In the genomic region with DNA sequence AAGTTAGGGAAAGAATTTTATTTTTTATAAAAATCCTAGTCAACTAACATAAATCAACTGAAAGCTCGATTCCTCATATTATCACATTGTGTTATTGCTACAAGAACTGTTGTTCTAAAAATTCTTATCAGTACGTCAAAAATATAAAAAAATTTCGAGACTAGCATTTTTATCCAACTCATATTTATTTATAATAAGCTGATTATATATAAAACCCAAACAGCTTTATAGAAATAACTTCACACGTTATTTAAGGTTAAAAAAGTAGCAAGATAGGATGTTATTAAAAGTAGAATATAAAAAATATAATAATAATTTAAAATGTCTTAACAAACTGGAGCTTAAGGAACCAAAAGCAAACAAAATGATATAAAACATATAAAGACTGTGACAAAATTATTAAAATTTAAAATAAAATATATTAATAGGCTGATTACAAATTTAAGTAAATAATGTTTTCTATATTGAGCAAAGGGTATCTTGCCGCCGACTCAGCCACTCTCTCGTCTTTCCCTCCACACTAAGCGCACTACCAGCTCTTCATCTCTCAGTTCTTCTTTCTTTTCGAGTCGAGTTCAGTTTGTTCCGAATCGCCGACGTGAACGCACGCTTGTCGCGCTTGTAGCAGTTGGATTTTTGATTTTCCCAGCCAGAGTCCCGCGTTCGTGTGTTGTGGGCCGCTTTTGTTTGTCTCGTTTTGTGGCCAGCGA, we compare ENCODE assay signal across 1 fruit fly cellular context.
TF ChIP-seq lines count a peak whose summit lies in the region.

A gene (plus strand): TSS at position 573 of the 710 bp plus-strand sequence.

TF ChIP-seq in whole organism, embryonic, 481 proteins besides CTCF, POLR2A, EP300 and RAD21 (continued from another document and continues in another):
- no peak for TF ChIP-seq Hr3 (GFP tag; optimal IDR thresholded peaks at IDR 0.05; lab: Kevin White, UChicago)
- 0 out of 2 replicates have a peak, but pooled peaks have one; percentile 18 for TF ChIP-seq H2.0 (GFP tag; IDR thresholded peaks at IDR 0.05; lab: Robert Waterston, UW)
- TF ChIP-seq Rfx (GFP tag; IDR thresholded peaks at IDR 0.05; lab: Robert Waterston, UW): peak; percentile 37
- TF ChIP-seq ara (GFP tag; IDR thresholded peaks at IDR 0.05; lab: Robert Waterston, UW): peak; percentile 32; the same call in 1 of the 2 replicates
- TF ChIP-seq Deaf1 (tag; optimal IDR thresholded peaks at IDR 0.05; lab: Kevin White, UChicago): peak; percentile 84
- TF ChIP-seq Pdp1 (GFP tag; optimal IDR thresholded peaks at IDR 0.05; lab: Kevin White, UChicago): no peak
- no peak for TF ChIP-seq sqz (GFP tag; optimal IDR thresholded peaks at IDR 0.05; lab: Kevin White, UChicago)
- no peak for TF ChIP-seq CG10462 (GFP tag; optimal IDR thresholded peaks at IDR 0.05; lab: Kevin White, UChicago)
- no peak for TF ChIP-seq aop (GFP tag; IDR thresholded peaks at IDR 0.05; lab: Robert Waterston, UW)
- TF ChIP-seq caup (GFP tag; optimal IDR thresholded peaks at IDR 0.05; lab: Kevin White, UChicago; ENCODE audit: severe bottlenecking): no peak
- TF ChIP-seq slbo (GFP tag; IDR thresholded peaks at IDR 0.05; lab: Robert Waterston, UW): peak; percentile 53
- no peak for TF ChIP-seq pfk (GFP tag; optimal IDR thresholded peaks at IDR 0.05; lab: Kevin White, UChicago)
- no peak for TF ChIP-seq YL-1 (GFP tag; optimal IDR thresholded peaks at IDR 0.05; lab: Kevin White, UChicago)
- TF ChIP-seq Hey (tag; optimal IDR thresholded peaks at IDR 0.05; lab: Kevin White, UChicago): no peak
- TF ChIP-seq Max (GFP tag; optimal IDR thresholded peaks at IDR 0.05; lab: Kevin White, UChicago): no peak
- TF ChIP-seq CG5180 (GFP tag; optimal IDR thresholded peaks at IDR 0.05; lab: Kevin White, UChicago): no peak
- TF ChIP-seq CG4404 (GFP tag; IDR thresholded peaks at IDR 0.05; lab: Robert Waterston, UW): no peak
- TF ChIP-seq Fer1 (GFP tag; optimal IDR thresholded peaks at IDR 0.05; lab: Kevin White, UChicago): no peak
- TF ChIP-seq dpn (GFP tag; optimal IDR thresholded peaks at IDR 0.05; lab: Kevin White, UChicago): no peak
- TF ChIP-seq Spps (tag; optimal IDR thresholded peaks at IDR 0.05; lab: Kevin White, UChicago): no peak
- no peak for TF ChIP-seq CG12659 (GFP tag; optimal IDR thresholded peaks at IDR 0.05; lab: Kevin White, UChicago)
- no peak for TF ChIP-seq Dll (GFP tag; IDR thresholded peaks at IDR 0.05; lab: Robert Waterston, UW; ENCODE audit: partially characterized antibody)
- no peak for TF ChIP-seq CG1529 (GFP tag; optimal IDR thresholded peaks at IDR 0.05; lab: Kevin White, UChicago)
- TF ChIP-seq CG17359 (tag; optimal IDR thresholded peaks at IDR 0.05; lab: Kevin White, UChicago): peak; percentile 16
- TF ChIP-seq gce (GFP tag; IDR thresholded peaks at IDR 0.05; lab: Robert Waterston, UW): 0 out of 3 replicates have a peak, but pooled peaks have one; percentile 27
- TF ChIP-seq CG12219 (GFP tag; optimal IDR thresholded peaks at IDR 0.05; lab: Kevin White, UChicago): no peak
- TF ChIP-seq CG17186 (GFP tag; optimal IDR thresholded peaks at IDR 0.05; lab: Kevin White, UChicago): no peak
- TF ChIP-seq Eip74EF (GFP tag; optimal IDR thresholded peaks at IDR 0.05; lab: Kevin White, UChicago): no peak
- no peak for TF ChIP-seq CG7271 (tag; optimal IDR thresholded peaks at IDR 0.05; lab: Kevin White, UChicago)
- TF ChIP-seq CG4730 (GFP tag; IDR thresholded peaks at IDR 0.05; lab: Robert Waterston, UW): no peak
- no peak for TF ChIP-seq E2f1 (GFP tag; IDR thresholded peaks at IDR 0.05; lab: Robert Waterston, UW)
- no peak for TF ChIP-seq HLH54F (GFP tag; optimal IDR thresholded peaks at IDR 0.05; lab: Kevin White, UChicago)
- no peak for TF ChIP-seq Lhr (GFP tag; optimal IDR thresholded peaks at IDR 0.05; lab: Kevin White, UChicago)
- TF ChIP-seq chinmo (GFP tag; IDR thresholded peaks at IDR 0.05; lab: Robert Waterston, UW; ENCODE audit: partially characterized antibody): peak; percentile 85
- TF ChIP-seq Rx (GFP tag; IDR thresholded peaks at IDR 0.05; lab: Robert Waterston, UW): no peak
- no peak for TF ChIP-seq Hmx (GFP tag; optimal IDR thresholded peaks at IDR 0.05; lab: Kevin White, UChicago)
- TF ChIP-seq oc (tag; optimal IDR thresholded peaks at IDR 0.05; lab: Kevin White, UChicago): peak; percentile 55
- no peak for TF ChIP-seq trh (GFP tag; optimal IDR thresholded peaks at IDR 0.05; lab: Kevin White, UChicago)
- TF ChIP-seq Six4 (GFP tag; optimal IDR thresholded peaks at IDR 0.05; lab: Kevin White, UChicago): no peak
- TF ChIP-seq CG4328 (GFP tag; optimal IDR thresholded peaks at IDR 0.05; lab: Kevin White, UChicago): no peak
- no peak for TF ChIP-seq Nf-YB (GFP tag; optimal IDR thresholded peaks at IDR 0.05; lab: Kevin White, UChicago)
- no peak for TF ChIP-seq p53 (GFP tag; optimal IDR thresholded peaks at IDR 0.05; lab: Kevin White, UChicago)
- no peak for TF ChIP-seq CG10654 (GFP tag; optimal IDR thresholded peaks at IDR 0.05; lab: Kevin White, UChicago)
- TF ChIP-seq CG4854 (GFP tag; optimal IDR thresholded peaks at IDR 0.05; lab: Kevin White, UChicago): no peak
- no peak for TF ChIP-seq jing (GFP tag; optimal IDR thresholded peaks at IDR 0.05; lab: Kevin White, UChicago)
- TF ChIP-seq Blimp-1 (GFP tag; optimal IDR thresholded peaks at IDR 0.05; lab: Kevin White, UChicago): no peak
- TF ChIP-seq Ravus (GFP tag; IDR thresholded peaks at IDR 0.05; lab: Robert Waterston, UW): no peak
- no peak for TF ChIP-seq CG12391 (tag; optimal IDR thresholded peaks at IDR 0.05; lab: Kevin White, UChicago)
- peak; percentile 50; the same call in 1 of the 3 replicates for TF ChIP-seq CG6175 (GFP tag; IDR thresholded peaks at IDR 0.05; lab: Robert Waterston, UW)
- no peak for TF ChIP-seq dati (GFP tag; IDR thresholded peaks at IDR 0.05; lab: Robert Waterston, UW)
- TF ChIP-seq CG9437 (GFP tag; optimal IDR thresholded peaks at IDR 0.05; lab: Kevin White, UChicago): peak; percentile 33
- TF ChIP-seq CG7357 (GFP tag; IDR thresholded peaks at IDR 0.05; lab: Robert Waterston, UW): no peak
- no peak for TF ChIP-seq Hr39 (optimal IDR thresholded peaks at IDR 0.05; lab: Kevin White, UChicago)
- TF ChIP-seq tll (GFP tag; optimal IDR thresholded peaks at IDR 0.05; lab: Kevin White, UChicago): no peak
- TF ChIP-seq sens-2 (GFP tag; IDR thresholded peaks at IDR 0.05; lab: Robert Waterston, UW): peak; percentile 19; the same call in 1 of the 2 replicates
- TF ChIP-seq gcm (GFP tag; optimal IDR thresholded peaks at IDR 0.05; lab: Kevin White, UChicago): no peak
- TF ChIP-seq CG14965 (GFP tag; optimal IDR thresholded peaks at IDR 0.05; lab: Kevin White, UChicago; ENCODE audit: borderline replicate concordance): no peak
- no peak for TF ChIP-seq CG13296 (GFP tag; optimal IDR thresholded peaks at IDR 0.05; lab: Kevin White, UChicago)
- TF ChIP-seq CG12155 (GFP tag; optimal IDR thresholded peaks at IDR 0.05; lab: Kevin White, UChicago): no peak
- TF ChIP-seq mld (GFP tag; IDR thresholded peaks at IDR 0.05; lab: Robert Waterston, UW; ENCODE audit: partially characterized antibody): no peak
- TF ChIP-seq tup (GFP tag; optimal IDR thresholded peaks at IDR 0.05; lab: Kevin White, UChicago): no peak
- no peak for TF ChIP-seq chn (GFP tag; optimal IDR thresholded peaks at IDR 0.05; lab: Kevin White, UChicago)
- TF ChIP-seq CG31388 (GFP tag; optimal IDR thresholded peaks at IDR 0.05; lab: Kevin White, UChicago): no peak
- TF ChIP-seq emc (GFP tag; optimal IDR thresholded peaks at IDR 0.05; lab: Kevin White, UChicago): no peak
- no peak for TF ChIP-seq CG2875 (GFP tag; optimal IDR thresholded peaks at IDR 0.05; lab: Kevin White, UChicago)
- TF ChIP-seq CG7786 (GFP tag; optimal IDR thresholded peaks at IDR 0.05; lab: Kevin White, UChicago): no peak
- TF ChIP-seq CG8944 (GFP tag; optimal IDR thresholded peaks at IDR 0.05; lab: Kevin White, UChicago): no peak
- no peak for TF ChIP-seq CG14860 (GFP tag; IDR thresholded peaks at IDR 0.05; lab: Robert Waterston, UW; ENCODE audit: partially characterized antibody)
- no peak for TF ChIP-seq grn (GFP tag; optimal IDR thresholded peaks at IDR 0.05; lab: Kevin White, UChicago)
- TF ChIP-seq sr (GFP tag; IDR thresholded peaks at IDR 0.05; lab: Robert Waterston, UW): peak; percentile 79
- no peak for TF ChIP-seq CG31365 (tag; optimal IDR thresholded peaks at IDR 0.05; lab: Kevin White, UChicago)
- TF ChIP-seq CG18619 (GFP tag; optimal IDR thresholded peaks at IDR 0.05; lab: Kevin White, UChicago): no peak
- peak in 1 of 2 experiments; percentile 57 for TF ChIP-seq Trl (optimal IDR thresholded peaks at IDR 0.05; lab: Kevin White, UChicago)
- TF ChIP-seq Trl (GFP tag; optimal IDR thresholded peaks at IDR 0.05; lab: Kevin White, UChicago): peak; percentile 21
- TF ChIP-seq grau (tag; optimal IDR thresholded peaks at IDR 0.05; lab: Kevin White, UChicago): peak; percentile 22
- TF ChIP-seq CG8765 (GFP tag; IDR thresholded peaks at IDR 0.05; lab: Robert Waterston, UW): no peak
- no peak for TF ChIP-seq CG6765 (GFP tag; optimal IDR thresholded peaks at IDR 0.05; lab: Kevin White, UChicago)
- TF ChIP-seq CG11456 (GFP tag; IDR thresholded peaks at IDR 0.05; lab: Robert Waterston, UW): peak; percentile 66; the same call in 2 of the 3 replicates
- TF ChIP-seq CG15269 (tag; optimal IDR thresholded peaks at IDR 0.05; lab: Kevin White, UChicago): peak; percentile 43
- TF ChIP-seq shn (GFP tag; optimal IDR thresholded peaks at IDR 0.05; lab: Kevin White, UChicago): no peak
- TF ChIP-seq Fer2 (tag; optimal IDR thresholded peaks at IDR 0.05; lab: Kevin White, UChicago): no peak
- TF ChIP-seq ssp (GFP tag; IDR thresholded peaks at IDR 0.05; lab: Robert Waterston, UW): no peak
- TF ChIP-seq kah (GFP tag; optimal IDR thresholded peaks at IDR 0.05; lab: Kevin White, UChicago): no peak
- TF ChIP-seq unpg (GFP tag; optimal IDR thresholded peaks at IDR 0.05; lab: Kevin White, UChicago): no peak
- no peak for TF ChIP-seq Dip3 (GFP tag; optimal IDR thresholded peaks at IDR 0.05; lab: Kevin White, UChicago)
- no peak for TF ChIP-seq Kr (GFP tag; optimal IDR thresholded peaks at IDR 0.05; lab: Kevin White, UChicago)
- no peak for TF ChIP-seq CG11560 (tag; IDR thresholded peaks at IDR 0.05; lab: Robert Waterston, UW)
- peak; percentile 15 for TF ChIP-seq CG33557 (GFP tag; optimal IDR thresholded peaks at IDR 0.05; lab: Kevin White, UChicago)
- no peak for TF ChIP-seq nau (GFP tag; optimal IDR thresholded peaks at IDR 0.05; lab: Kevin White, UChicago)
- no peak for TF ChIP-seq CG1792 (GFP tag; optimal IDR thresholded peaks at IDR 0.05; lab: Kevin White, UChicago)
- no peak for TF ChIP-seq CkIIα-i1 (GFP tag; IDR thresholded peaks at IDR 0.05; lab: Robert Waterston, UW)
- peak; percentile 60 for TF ChIP-seq HLHmδ (GFP tag; optimal IDR thresholded peaks at IDR 0.05; lab: Kevin White, UChicago)
- TF ChIP-seq CG13123 (GFP tag; optimal IDR thresholded peaks at IDR 0.05; lab: Kevin White, UChicago): no peak
- TF ChIP-seq lilli (GFP tag; optimal IDR thresholded peaks at IDR 0.05; lab: Kevin White, UChicago): no peak
- no peak for TF ChIP-seq hth (optimal IDR thresholded peaks at IDR 0.05; lab: Kevin White, UChicago)
- peak; percentile 18 for TF ChIP-seq CG2678 (tag; optimal IDR thresholded peaks at IDR 0.05; lab: Kevin White, UChicago)
- peak; percentile 23 for TF ChIP-seq CoRest (tag; optimal IDR thresholded peaks at IDR 0.05; lab: Kevin White, UChicago)
- no peak for TF ChIP-seq PHDP (tag; optimal IDR thresholded peaks at IDR 0.05; lab: Kevin White, UChicago)
- TF ChIP-seq toy (GFP tag; IDR thresholded peaks at IDR 0.05; lab: Robert Waterston, UW): no peak
- TF ChIP-seq CG13424 (tag; optimal IDR thresholded peaks at IDR 0.05; lab: Kevin White, UChicago): no peak
- TF ChIP-seq CG7987 (GFP tag; optimal IDR thresholded peaks at IDR 0.05; lab: Kevin White, UChicago): peak; percentile 34
- TF ChIP-seq CG2199 (GFP tag; IDR thresholded peaks at IDR 0.05; lab: Robert Waterston, UW): peak; percentile 50; the same call in 1 of the 3 replicates
- TF ChIP-seq CG10366 (GFP tag; IDR thresholded peaks at IDR 0.05; lab: Robert Waterston, UW): no peak
- no peak for TF ChIP-seq ham (GFP tag; IDR thresholded peaks at IDR 0.05; lab: Robert Waterston, UW)
- no peak for TF ChIP-seq klu (GFP tag; IDR thresholded peaks at IDR 0.05; lab: Robert Waterston, UW)
- TF ChIP-seq CG4707 (GFP tag; optimal IDR thresholded peaks at IDR 0.05; lab: Kevin White, UChicago): no peak
- TF ChIP-seq CG12744 (GFP tag; optimal IDR thresholded peaks at IDR 0.05; lab: Kevin White, UChicago): no peak
- TF ChIP-seq Ets97D (GFP tag; optimal IDR thresholded peaks at IDR 0.05; lab: Kevin White, UChicago): no peak
- TF ChIP-seq run (tag; optimal IDR thresholded peaks at IDR 0.05; lab: Kevin White, UChicago): no peak
- TF ChIP-seq wor (GFP tag; IDR thresholded peaks at IDR 0.05; lab: Robert Waterston, UW): no peak
- peak; percentile 57 for TF ChIP-seq CG32532 (GFP tag; IDR thresholded peaks at IDR 0.05; lab: Robert Waterston, UW)
- no peak for TF ChIP-seq CG10979 (tag; optimal IDR thresholded peaks at IDR 0.05; lab: Kevin White, UChicago)
- TF ChIP-seq CG11093 (GFP tag; IDR thresholded peaks at IDR 0.05; lab: Robert Waterston, UW): no peak
- peak; percentile 63; the same call in 1 of the 2 replicates for TF ChIP-seq Bgb (GFP tag; IDR thresholded peaks at IDR 0.05; lab: Robert Waterston, UW; ENCODE audit: partially characterized antibody)
- no peak for TF ChIP-seq wek (GFP tag; optimal IDR thresholded peaks at IDR 0.05; lab: Kevin White, UChicago)
- no peak for TF ChIP-seq knrl (GFP tag; IDR thresholded peaks at IDR 0.05; lab: Robert Waterston, UW; ENCODE audit: partially characterized antibody)
- 0 out of 2 replicates have a peak, but pooled peaks have one; percentile 16 for TF ChIP-seq stc (GFP tag; IDR thresholded peaks at IDR 0.05; lab: Robert Waterston, UW)
- TF ChIP-seq sima (GFP tag; optimal IDR thresholded peaks at IDR 0.05; lab: Kevin White, UChicago): no peak
- no peak for TF ChIP-seq repo (GFP tag; optimal IDR thresholded peaks at IDR 0.05; lab: Kevin White, UChicago)
- TF ChIP-seq cato (GFP tag; optimal IDR thresholded peaks at IDR 0.05; lab: Kevin White, UChicago; ENCODE audit: borderline replicate concordance): no peak
- no peak for TF ChIP-seq CG17385 (GFP tag; optimal IDR thresholded peaks at IDR 0.05; lab: Kevin White, UChicago)
- TF ChIP-seq CG10959 (GFP tag; IDR thresholded peaks at IDR 0.05; lab: Robert Waterston, UW): no peak
- no peak for TF ChIP-seq so (GFP tag; IDR thresholded peaks at IDR 0.05; lab: Robert Waterston, UW)
- TF ChIP-seq HHEX (GFP tag; optimal IDR thresholded peaks at IDR 0.05; lab: Kevin White, UChicago): no peak
- no peak for TF ChIP-seq Doc3 (GFP tag; IDR thresholded peaks at IDR 0.05; lab: Robert Waterston, UW; ENCODE audit: partially characterized antibody)
- TF ChIP-seq ato (GFP tag; IDR thresholded peaks at IDR 0.05; lab: Robert Waterston, UW; ENCODE audit: partially characterized antibody): peak; percentile 47; the same call in 1 of the 2 replicates
